Fruit fly (Drosophila melanogaster) whole organism, embryonic: ENCODE measurements around the gene TRAM.
A peak's percentile ranks its signal among the peaks of the same experiment; 100 is the strongest.

Source experiments
- ATbp ChIP-seq: fragments of 200-800 bp; sonication (Bioruptor generic); optimal IDR thresholded peaks from 2 replicates; lab custom pipeline; 2017; ENCODE audit warnings: missing biosample characterization, mild to moderate bottlenecking, missing genetic modification characterization, missing genetic modification reagents
- Antp ChIP-seq: fragments of 200-800 bp; sonication (Bioruptor generic); optimal IDR thresholded peaks from 3 replicates; lab custom pipeline; 2016; ENCODE audit warnings: missing biosample characterization, missing genetic modification characterization
- Awh ChIP-seq: fragments of 200-800 bp; sonication (Bioruptor generic); IDR thresholded peaks from 2 replicates; pipeline ENCODE4, ENCODE4 v1.3.6; 2022; ENCODE audit warnings: missing biosample characterization, missing genetic modification characterization
- CG10267 ChIP-seq: fragments of 200-800 bp; sonication (Bioruptor generic); optimal IDR thresholded peaks from 2 replicates; lab custom pipeline; 2018; ENCODE audit warnings: missing biosample characterization, mild to moderate bottlenecking, missing genetic modification characterization, moderate library complexity
- CG10321 ChIP-seq: fragments of 200-800 bp; sonication (Bioruptor generic); IDR thresholded peaks from 2 replicates; pipeline ENCODE4 v1.3.6; 2022; ENCODE audit warnings: missing biosample characterization, missing genetic modification characterization
- CG10959 ChIP-seq: fragments of 200-800 bp; sonication (Bioruptor generic); IDR thresholded peaks from 2 replicates; pipeline ENCODE4 v1.3.6; 2022; ENCODE audit warnings: missing biosample characterization, missing genetic modification characterization
- CG11456 ChIP-seq: fragments of 200-800 bp; sonication (Bioruptor generic); IDR thresholded peaks from 3 replicates; pipeline ENCODE4 v1.3.6; 2022; ENCODE audit warnings: missing biosample characterization, missing genetic modification characterization
- CG15514 ChIP-seq: fragments of 200-800 bp; sonication (Bioruptor generic); optimal IDR thresholded peaks from 3 replicates; lab custom pipeline; 2017; ENCODE audit warnings: missing biosample characterization, missing genetic modification characterization, mild to moderate bottlenecking, moderate library complexity, missing genetic modification reagents
- CG1647 ChIP-seq: fragments of 200-800 bp; sonication (Bioruptor generic); optimal IDR thresholded peaks from 3 replicates; lab custom pipeline; 2016; ENCODE audit warnings: missing biosample characterization, missing genetic modification characterization
- CG16779 ChIP-seq: fragments of 200-800 bp; sonication (Bioruptor generic); IDR thresholded peaks from 2 replicates; pipeline ENCODE4 v1.3.6; 2022; ENCODE audit warnings: missing biosample characterization, missing genetic modification characterization
- CG18476 ChIP-seq: fragments of 200-800 bp; sonication (Bioruptor generic); optimal IDR thresholded peaks from 2 replicates; lab custom pipeline; 2016; ENCODE audit warnings: missing biosample characterization, mild to moderate bottlenecking, missing genetic modification characterization
- CG2116 ChIP-seq: fragments of 200-800 bp; sonication (Bioruptor generic); optimal IDR thresholded peaks from 3 replicates; lab custom pipeline; 2018; ENCODE audit warnings: missing biosample characterization, mild to moderate bottlenecking, missing genetic modification characterization
- CG4404 ChIP-seq: fragments of 200-800 bp; sonication (Bioruptor generic); IDR thresholded peaks from 2 replicates; pipeline ENCODE4 v1.3.6; 2022; ENCODE audit warnings: missing biosample characterization, missing genetic modification characterization
- CG4617 ChIP-seq: fragments of 200-800 bp; sonication (Bioruptor generic); optimal IDR thresholded peaks from 3 replicates; lab custom pipeline; 2016; ENCODE audit warnings: missing biosample characterization, missing genetic modification characterization, borderline replicate concordance
- CG4854 ChIP-seq: fragments of 200-800 bp; sonication (Bioruptor generic); optimal IDR thresholded peaks from 2 replicates; lab custom pipeline; 2016; ENCODE audit warnings: missing biosample characterization, missing genetic modification characterization, inconsistent platforms
- CG5953 ChIP-seq: fragments of 200-800 bp; sonication (Bioruptor generic); IDR thresholded peaks from 2 replicates; pipeline ENCODE4 v1.3.6; 2022; ENCODE audit warnings: missing biosample characterization, missing genetic modification characterization
- CG6254 ChIP-seq: fragments of 200-800 bp; sonication (Bioruptor generic); optimal IDR thresholded peaks from 3 replicates; lab custom pipeline; 2017; ENCODE audit warnings: mild to moderate bottlenecking, missing biosample characterization, missing genetic modification reagents, missing genetic modification characterization
- CG6765 ChIP-seq: fragments of 200-800 bp; sonication (Bioruptor generic); optimal IDR thresholded peaks from 3 replicates; lab custom pipeline; 2017; ENCODE audit warnings: missing biosample characterization, mild to moderate bottlenecking, missing genetic modification characterization
- CG7963 ChIP-seq: fragments of 200-800 bp; sonication (Bioruptor generic); IDR thresholded peaks from 3 replicates; pipeline ENCODE4 v1.3.6; 2022; ENCODE audit warnings: missing biosample characterization, missing genetic modification characterization; ENCODE audit not compliant: partially characterized antibody
- CG8388 ChIP-seq: fragments of 200-800 bp; sonication (Bioruptor generic); optimal IDR thresholded peaks from 2 replicates; lab custom pipeline; 2019; ENCODE audit warnings: missing biosample characterization, mild to moderate bottlenecking, missing genetic modification characterization, moderate library complexity
- CG9797 ChIP-seq: fragments of 200-800 bp; sonication (Bioruptor generic); optimal IDR thresholded peaks from 3 replicates; lab custom pipeline; 2018; ENCODE audit warnings: missing biosample characterization, mild to moderate bottlenecking, missing genetic modification characterization
- CrebB ChIP-seq: fragments of 200-800 bp; sonication (Bioruptor generic); optimal IDR thresholded peaks from 3 replicates; lab custom pipeline; 2018; ENCODE audit warnings: missing biosample characterization, mild to moderate bottlenecking, missing genetic modification characterization
- HLH3B ChIP-seq: fragments of 200-800 bp; sonication (Bioruptor generic); IDR thresholded peaks from 2 replicates; pipeline ENCODE4 v1.3.6; 2022; ENCODE audit warnings: missing biosample characterization, missing genetic modification characterization
- HLH4C ChIP-seq: fragments of 200-800 bp; sonication (Bioruptor generic); IDR thresholded peaks from 3 replicates; pipeline ENCODE4 v1.3.6; 2022; ENCODE audit warnings: missing biosample characterization, missing genetic modification characterization; ENCODE audit not compliant: partially characterized antibody
- Hsf ChIP-seq: fragments of 200-800 bp; sonication (Bioruptor generic); optimal IDR thresholded peaks from 3 replicates; lab custom pipeline; 2016; ENCODE audit warnings: missing biosample characterization, missing genetic modification characterization
- NFAT ChIP-seq: fragments of 200-800 bp; sonication (Bioruptor generic); IDR thresholded peaks from 2 replicates; pipeline ENCODE4 v1.3.6; 2022; ENCODE audit warnings: missing biosample characterization, missing genetic modification characterization
- Sry-β ChIP-seq: fragments of 200-800 bp; sonication (Bioruptor generic); optimal IDR thresholded peaks from 2 replicates; lab custom pipeline; 2018; ENCODE audit warnings: missing biosample characterization, mild to moderate bottlenecking, missing genetic modification characterization, moderate library complexity
- Sry-δ ChIP-seq: fragments of 200-800 bp; sonication (Bioruptor generic); optimal IDR thresholded peaks from 2 replicates; lab custom pipeline; 2016; ENCODE audit warnings: missing biosample characterization, missing genetic modification characterization
- abd-A ChIP-seq: fragments of 200-800 bp; sonication (Bioruptor generic); optimal IDR thresholded peaks from 3 replicates; lab custom pipeline; 2019; ENCODE audit warnings: missing biosample characterization, mild to moderate bottlenecking, missing genetic modification characterization, moderate library complexity
- amos ChIP-seq: fragments of 200-800 bp; sonication (Bioruptor generic); IDR thresholded peaks from 2 replicates; pipeline ENCODE4 v1.3.6; 2022; ENCODE audit warnings: missing biosample characterization, missing genetic modification characterization; ENCODE audit not compliant: partially characterized antibody
- aop ChIP-seq: fragments of 200-800 bp; sonication (Bioruptor generic); IDR thresholded peaks from 2 replicates; pipeline ENCODE4 v1.3.6; 2022; ENCODE audit warnings: missing biosample characterization, missing genetic modification characterization
- bowl ChIP-seq: fragments of 200-800 bp; sonication (Bioruptor generic); IDR thresholded peaks from 2 replicates; pipeline ENCODE4 v1.3.6; 2022; ENCODE audit warnings: missing biosample characterization, missing genetic modification characterization
- disco-r ChIP-seq: fragments of 200-800 bp; sonication (Bioruptor generic); optimal IDR thresholded peaks from 2 replicates; lab custom pipeline; 2016; ENCODE audit warnings: missing biosample characterization, missing genetic modification characterization
- dmrt11E ChIP-seq: fragments of 200-800 bp; sonication (Bioruptor generic); optimal IDR thresholded peaks from 3 replicates; lab custom pipeline; 2018; ENCODE audit warnings: missing biosample characterization, mild to moderate bottlenecking, missing genetic modification characterization, moderate library complexity
- jigr1 ChIP-seq: fragments of 200-800 bp; sonication (Bioruptor generic); IDR thresholded peaks from 3 replicates; pipeline ENCODE4 v1.3.6; 2022; ENCODE audit warnings: missing biosample characterization, missing genetic modification characterization
- ken ChIP-seq: fragments of 200-800 bp; sonication (Bioruptor generic); IDR thresholded peaks from 3 replicates; pipeline ENCODE4 v1.3.6; 2022; ENCODE audit warnings: missing biosample characterization, missing genetic modification characterization
- mam ChIP-seq: fragments of 200-800 bp; sonication (Bioruptor generic); optimal IDR thresholded peaks from 3 replicates; lab custom pipeline; 2016; ENCODE audit warnings: missing biosample characterization, missing genetic modification characterization
- nerfin-2 ChIP-seq: fragments of 200-800 bp; sonication (Bioruptor generic); IDR thresholded peaks from 2 replicates; pipeline ENCODE4 v1.3.6; 2022; ENCODE audit warnings: missing biosample characterization, missing genetic modification characterization; ENCODE audit not compliant: partially characterized antibody
- p53 ChIP-seq: fragments of 200-800 bp; sonication (Bioruptor generic); optimal IDR thresholded peaks from 2 replicates; lab custom pipeline; 2016; ENCODE audit warnings: missing biosample characterization, missing genetic modification characterization
- phol ChIP-seq: fragments of 200-800 bp; sonication (Bioruptor generic); optimal IDR thresholded peaks from 3 replicates; lab custom pipeline; 2018; ENCODE audit warnings: missing biosample characterization, mild to moderate bottlenecking, missing genetic modification characterization, moderate library complexity
- run ChIP-seq: fragments of 200-800 bp; sonication (Bioruptor generic); optimal IDR thresholded peaks from 3 replicates; lab custom pipeline; 2018; ENCODE audit warnings: missing biosample characterization, mild to moderate bottlenecking, missing genetic modification characterization
- scrt ChIP-seq: fragments of 200-800 bp; sonication (Bioruptor generic); optimal IDR thresholded peaks from 2 replicates; lab custom pipeline; 2018; ENCODE audit warnings: missing biosample characterization, mild to moderate bottlenecking, missing genetic modification characterization, moderate library complexity
- sens ChIP-seq: fragments of 200-800 bp; sonication (Bioruptor generic); peaks from one replicate; lab custom pipeline; 2016; ENCODE audit warnings: missing biosample characterization, missing genetic modification characterization
- slou ChIP-seq: fragments of 200-800 bp; sonication (Bioruptor generic); optimal IDR thresholded peaks from 3 replicates; lab custom pipeline; 2016; ENCODE audit warnings: missing biosample characterization, missing genetic modification characterization
- slp2 ChIP-seq: fragments of 200-800 bp; sonication (Bioruptor generic); optimal IDR thresholded peaks from 2 replicates; lab custom pipeline; 2016; ENCODE audit warnings: missing biosample characterization, missing genetic modification characterization
- sna ChIP-seq: fragments of 200-800 bp; sonication (Bioruptor generic); IDR thresholded peaks from 2 replicates; pipeline ENCODE4 v1.3.6; 2022; ENCODE audit warnings: missing biosample characterization, missing genetic modification characterization; ENCODE audit not compliant: partially characterized antibody
- sob ChIP-seq: fragments of 200-800 bp; sonication (Bioruptor generic); IDR thresholded peaks from 2 replicates; pipeline ENCODE4 v1.3.6; 2022; ENCODE audit warnings: missing biosample characterization, missing genetic modification characterization
- stwl ChIP-seq: fragments of 200-800 bp; sonication (Bioruptor generic); optimal IDR thresholded peaks from 3 replicates; lab custom pipeline; 2018; ENCODE audit warnings: missing biosample characterization, mild to moderate bottlenecking, missing genetic modification characterization, moderate library complexity
- zen2 ChIP-seq: fragments of 200-800 bp; sonication (Bioruptor generic); IDR thresholded peaks from 3 replicates; pipeline ENCODE4 v1.3.6; 2022; ENCODE audit warnings: missing biosample characterization, missing genetic modification characterization; ENCODE audit not compliant: partially characterized antibody

The TRAM gene

DNA sequence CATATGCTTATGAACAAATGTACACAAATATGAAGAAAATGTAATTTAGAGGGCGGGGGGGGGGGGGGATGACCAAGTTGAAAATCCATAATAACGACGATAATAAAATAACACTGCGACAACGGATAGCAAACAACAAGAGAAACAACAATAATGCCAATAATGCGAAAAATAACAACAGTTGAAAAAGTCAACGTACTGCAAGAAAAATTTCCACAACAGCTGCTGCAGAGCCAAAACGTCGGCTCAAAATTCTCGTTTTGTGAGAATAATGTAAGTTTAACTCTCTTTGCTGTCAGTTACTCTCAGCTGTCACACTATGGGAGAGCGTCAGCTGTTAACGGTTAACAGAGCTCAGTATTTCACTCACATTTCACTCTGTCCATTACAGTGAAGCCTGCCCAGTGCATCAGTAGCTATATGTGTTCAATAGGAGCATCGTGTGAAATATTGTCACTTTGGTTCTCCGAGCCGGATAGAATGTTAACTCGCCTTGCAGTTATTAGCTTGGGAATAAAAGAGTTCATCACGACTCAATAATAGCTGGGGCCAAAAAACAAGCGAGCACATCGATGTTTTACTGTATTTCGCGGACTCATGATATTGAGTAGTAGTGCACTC, 34.2 kb upstream of the TRAM start (continued):
- TF ChIP-seq mam (GFP tag; lab: Kevin White, UChicago) (peak; percentile 85), Awh (GFP tag; lab: Robert Waterston, UW) (peak; percentile 57), abd-A (tag; lab: Kevin White, UChicago) (no peak), amos (no peak), CG15514 (peak; percentile 58), ken (GFP tag; lab: Robert Waterston, UW) (peak; percentile 80), Sry-β (no peak), Sry-δ (GFP tag; lab: Kevin White, UChicago) (peak; percentile 33), CG4404 (peak; percentile 56), CG10267 (tag; lab: Kevin White, UChicago) (peak; percentile 57), Antp (GFP tag; lab: Kevin White, UChicago) (peak; percentile 91), p53 (GFP tag; lab: Kevin White, UChicago) (peak; percentile 38), Hsf (GFP tag; lab: Kevin White, UChicago) (peak; percentile 80), CG2116 (no peak), CG8388 (peak; percentile 74), slp2 (GFP tag; lab: Kevin White, UChicago) (peak; percentile 67), HLH3B (GFP tag; lab: Robert Waterston, UW) (peak; percentile 85), HLH4C (GFP tag; lab: Robert Waterston, UW) (0 out of 3 replicates have a peak, but pooled peaks have one; percentile 18), disco-r (GFP tag; lab: Kevin White, UChicago) (peak; percentile 9), sna (GFP tag; lab: Robert Waterston, UW) (no peak), CG10321 (GFP tag; lab: Robert Waterston, UW) (peak; percentile 45; the same call in 1 of the 2 replicates), ATbp (GFP tag; lab: Kevin White, UChicago) (peak; percentile 77), CG11456 (GFP tag; lab: Robert Waterston, UW) (peak; percentile 67; the same call in 1 of the 3 replicates), NFAT (GFP tag; lab: Robert Waterston, UW) (peak; percentile 70), sob (GFP tag; lab: Robert Waterston, UW) (peak; percentile 83), CG4617 (GFP tag; lab: Kevin White, UChicago) (peak; percentile 47), CG16779 (GFP tag; lab: Robert Waterston, UW) (no peak), CG9797 (GFP tag; lab: Kevin White, UChicago) (no peak), CG18476 (GFP tag; lab: Kevin White, UChicago) (peak; percentile 42), CG7963 (no peak), run (tag; lab: Kevin White, UChicago) (peak; percentile 44), jigr1 (GFP tag; lab: Robert Waterston, UW) (0 out of 3 replicates have a peak, but pooled peaks have one; percentile 48), slou (GFP tag; lab: Kevin White, UChicago) (peak; percentile 44), phol (tag; lab: Kevin White, UChicago) (peak; percentile 77), CG10959 (GFP tag; lab: Robert Waterston, UW) (peak; percentile 48), nerfin-2 (no peak), CG4854 (GFP tag; lab: Kevin White, UChicago) (peak; percentile 50), CG5953 (peak; percentile 48; the same call in 1 of the 2 replicates), CG6254 (GFP tag; lab: Kevin White, UChicago) (peak; percentile 31), CrebB (peak; percentile 81), stwl (tag; lab: Kevin White, UChicago) (no peak), bowl (GFP tag; lab: Robert Waterston, UW) (peak; percentile 30; the same call in 1 of the 2 replicates), dmrt11E (tag; lab: Kevin White, UChicago) (peak; percentile 57), zen2 (no peak), sens (GFP tag; lab: Kevin White, UChicago) (peak; percentile 97), scrt (GFP tag; lab: Kevin White, UChicago) (peak; percentile 55), aop (GFP tag; lab: Robert Waterston, UW) (no peak), CG6765 (GFP tag; lab: Kevin White, UChicago) (no peak), CG1647 (GFP tag; lab: Kevin White, UChicago) (peak; percentile 69)
